Worm (Caenorhabditis elegans) whole organism, L3 larva: ENCODE data around the gene nog-1.

Experiments used
- R02D3.7 ChIP-seq: fragments of 150-350 bp; optimal IDR thresholded peaks from 2 replicates; lab custom pipeline; 2014; ENCODE audit warnings: missing biosample characterization, missing genetic modification characterization
- aly-2 ChIP-seq: fragments of 150-350 bp; optimal IDR thresholded peaks from 2 replicates; lab custom pipeline; 2014; ENCODE audit warnings: missing biosample characterization, missing genetic modification characterization
- ama-1 ChIP-seq: fragments of 150-350 bp; optimal IDR thresholded peaks from 2 replicates; lab custom pipeline; 2018
- ceh-28 ChIP-seq: fragments of 150-350 bp; optimal IDR thresholded peaks from 2 replicates; lab custom pipeline; 2014; ENCODE audit warnings: missing biosample characterization, missing genetic modification reagents, missing genetic modification characterization
- ceh-82 ChIP-seq: fragments of 150-350 bp; optimal IDR thresholded peaks from 2 replicates; lab custom pipeline; 2014; ENCODE audit warnings: missing biosample characterization, missing genetic modification characterization
- ceh-9 ChIP-seq: sonication (generic microtip); optimal IDR thresholded peaks from 2 replicates; lab custom pipeline; 2018; ENCODE audit warnings: missing biosample characterization, missing genetic modification characterization
- egl-27 ChIP-seq: sonication (generic microtip); optimal IDR thresholded peaks from 4 replicates; lab custom pipeline; 2017; ENCODE audit warnings: missing biosample characterization, missing genetic modification reagents, missing genetic modification characterization
- elt-1 ChIP-seq: fragments of 150-350 bp; optimal IDR thresholded peaks from 2 replicates; lab custom pipeline; 2014; ENCODE audit warnings: missing biosample characterization, missing genetic modification characterization
- elt-2 ChIP-seq: sonication (generic microtip); optimal IDR thresholded peaks from 2 replicates; lab custom pipeline; 2016; ENCODE audit warnings: missing genetic modification reagents, mild to moderate bottlenecking, missing genetic modification characterization, missing compliant biosample characterization
- elt-3 ChIP-seq, 3 experiments: fragments of 150-350 bp in 1 of 3; sonication (generic microtip) in 2 of 3; optimal IDR thresholded peaks; 2 replicates in 2 of 3; 4 replicates in 1 of 3; lab custom pipeline; 2014 to 2017; ENCODE audit warnings: missing biosample characterization in 3 of 3, missing genetic modification characterization in 3 of 3
- eor-1 ChIP-seq, 2 experiments: fragments of 150-350 bp; optimal IDR thresholded peaks; 2 replicates each; lab custom pipeline; 2014 to 2018; ENCODE audit warnings: missing biosample characterization in 2 of 2, missing genetic modification characterization in 2 of 2
- fkh-10 ChIP-seq: sonication (generic microtip); optimal IDR thresholded peaks from 2 replicates; lab custom pipeline; 2017; ENCODE audit warnings: missing biosample characterization, missing genetic modification reagents, missing genetic modification characterization
- fkh-2 ChIP-seq: fragments of 150-350 bp; optimal IDR thresholded peaks from 2 replicates; lab custom pipeline; 2014; ENCODE audit warnings: missing biosample characterization, missing genetic modification reagents, missing genetic modification characterization
- hmg-11 ChIP-seq: sonication (generic microtip); optimal IDR thresholded peaks from 2 replicates; lab custom pipeline; 2016; ENCODE audit warnings: missing genetic modification characterization, missing compliant biosample characterization
- jun-1 ChIP-seq: fragments of 150-350 bp; optimal IDR thresholded peaks from 2 replicates; lab custom pipeline; 2014; ENCODE audit warnings: missing biosample characterization, missing genetic modification reagents, missing genetic modification characterization
- lin-15B ChIP-seq: fragments of 150-350 bp; optimal IDR thresholded peaks from 2 replicates; lab custom pipeline; 2014; ENCODE audit warnings: missing biosample characterization, missing genetic modification characterization
- lin-39 ChIP-seq: fragments of 150-350 bp; optimal IDR thresholded peaks from 2 replicates; lab custom pipeline; 2018; ENCODE audit warnings: missing biosample characterization, missing genetic modification reagents, missing genetic modification characterization
- lsy-12 ChIP-seq: sonication (generic microtip); optimal IDR thresholded peaks from 2 replicates; lab custom pipeline; 2016; ENCODE audit warnings: mild to moderate bottlenecking, missing genetic modification characterization, missing compliant biosample characterization
- mdl-1 ChIP-seq: fragments of 150-350 bp; optimal IDR thresholded peaks from 2 replicates; lab custom pipeline; 2014; ENCODE audit warnings: missing biosample characterization, missing genetic modification characterization
- mml-1 ChIP-seq: fragments of 150-350 bp; sonication (generic microtip); optimal IDR thresholded peaks from 3 replicates; lab custom pipeline; 2014; ENCODE audit warnings: missing biosample characterization, missing genetic modification characterization
- nhr-11 ChIP-seq: fragments of 150-350 bp; optimal IDR thresholded peaks from 2 replicates; lab custom pipeline; 2014; ENCODE audit warnings: missing biosample characterization, missing genetic modification characterization
- nhr-12 ChIP-seq: fragments of 150-350 bp; optimal IDR thresholded peaks from 2 replicates; lab custom pipeline; 2014; ENCODE audit warnings: missing biosample characterization, missing genetic modification characterization
- nhr-23 ChIP-seq: fragments of 150-350 bp; optimal IDR thresholded peaks from 2 replicates; lab custom pipeline; 2014; ENCODE audit warnings: missing biosample characterization, missing genetic modification reagents, missing genetic modification characterization
- nhr-237 ChIP-seq: fragments of 150-350 bp; optimal IDR thresholded peaks from 2 replicates; lab custom pipeline; 2014; ENCODE audit warnings: missing biosample characterization, missing genetic modification characterization
- nhr-25 ChIP-seq: sonication (generic microtip); optimal IDR thresholded peaks from 2 replicates; lab custom pipeline; 2017; ENCODE audit warnings: missing biosample characterization, missing genetic modification characterization
- nhr-28 ChIP-seq: fragments of 150-350 bp; optimal IDR thresholded peaks from 2 replicates; lab custom pipeline; 2014; ENCODE audit warnings: missing biosample characterization, missing genetic modification characterization
- nhr-43 ChIP-seq: sonication (generic microtip); optimal IDR thresholded peaks from 2 replicates; lab custom pipeline; 2016; ENCODE audit warnings: mild to moderate bottlenecking, missing genetic modification characterization, missing compliant biosample characterization; ENCODE audit not compliant: poor library complexity, severe bottlenecking
- nhr-67 ChIP-seq: fragments of 150-350 bp; optimal IDR thresholded peaks from 2 replicates; lab custom pipeline; 2014; ENCODE audit warnings: missing biosample characterization, missing genetic modification characterization
- nhr-77 ChIP-seq: fragments of 150-350 bp; optimal IDR thresholded peaks from 2 replicates; lab custom pipeline; 2014; ENCODE audit warnings: missing biosample characterization, missing genetic modification characterization
- pha-4 ChIP-seq: fragments of 150-350 bp; optimal IDR thresholded peaks from 2 replicates; lab custom pipeline; 2014; ENCODE audit warnings: missing biosample characterization, missing genetic modification reagents, missing genetic modification characterization
- pqm-1 ChIP-seq: fragments of 150-350 bp; optimal IDR thresholded peaks from 2 replicates; lab custom pipeline; 2017; ENCODE audit warnings: missing biosample characterization, missing genetic modification characterization, inconsistent platforms
- sea-2 ChIP-seq: fragments of 150-350 bp; sonication (generic microtip); optimal IDR thresholded peaks from 4 replicates; lab custom pipeline; 2014; ENCODE audit warnings: missing biosample characterization, missing genetic modification reagents, missing genetic modification characterization
- skn-1 ChIP-seq: fragments of 150-350 bp; optimal IDR thresholded peaks from 2 replicates; lab custom pipeline; 2014; ENCODE audit warnings: missing biosample characterization, missing genetic modification characterization
- snpc-4 ChIP-seq: fragments of 150-350 bp; optimal IDR thresholded peaks from 2 replicates; lab custom pipeline; 2014; ENCODE audit warnings: missing biosample characterization, missing genetic modification characterization
- tbx-2 ChIP-seq: sonication (generic microtip); optimal IDR thresholded peaks from 2 replicates; lab custom pipeline; 2016; ENCODE audit warnings: mild to moderate bottlenecking, missing genetic modification characterization, missing compliant biosample characterization
- unc-39 ChIP-seq: sonication (generic microtip); optimal IDR thresholded peaks from 4 replicates; lab custom pipeline; 2017; ENCODE audit warnings: missing biosample characterization, missing genetic modification characterization
- unc-62 ChIP-seq: fragments of 150-350 bp; sonication (generic microtip); optimal IDR thresholded peaks from 4 replicates; lab custom pipeline; 2014; ENCODE audit warnings: missing biosample characterization, missing genetic modification reagents, missing genetic modification characterization
- zag-1 ChIP-seq: fragments of 150-350 bp; optimal IDR thresholded peaks from 2 replicates; lab custom pipeline; 2014; ENCODE audit warnings: missing biosample characterization, missing genetic modification characterization
- ztf-11 ChIP-seq: fragments of 150-350 bp; optimal IDR thresholded peaks from 2 replicates; lab custom pipeline; 2014; ENCODE audit warnings: missing biosample characterization, missing genetic modification characterization
- ztf-4 ChIP-seq: fragments of 150-350 bp; optimal IDR thresholded peaks from 2 replicates; lab custom pipeline; 2014; ENCODE audit warnings: missing biosample characterization, missing genetic modification characterization

nog-1 gene

ce11 chrIV:385150-385937 lies 8.3 kb upstream of the nog-1 start, which contains the start of gene rps-24 (continued):
- TF ChIP-seq R02D3.7: peak; percentile 98
- TF ChIP-seq egl-27: peak; percentile 32
- peak; percentile 94 for TF ChIP-seq pha-4

- TF ChIP-seq fkh-10 (GFP tag; lab: Kevin White, UChicago) (no peak), nhr-12 (no peak), fkh-2 (tag; lab: Kevin White, UChicago) (no peak), mdl-1 (tag; lab: Kevin White, UChicago) (no peak)
- TF ChIP-seq, all 47 proteins: peak for 0
Observed at ce11 chrIV:386576-386975, 7.1 kb upstream of the nog-1 start, which contains the start of gene T07A9.14. T07A9.14 (plus strand) TSS chrIV:386699.

ce11 chrIV:387283-388048 lies 6.2 kb upstream of the nog-1 start:
- TF ChIP-seq ceh-28 (tag; lab: Kevin White, UChicago) (no peak), egl-27 (no peak), ceh-9 (tag; lab: Kevin White, UChicago) (no peak)

ce11 chrIV:388073-388472 lies 5.6 kb upstream of the nog-1 start, which contains the start of gene ssna-1:
ssna-1 (plus strand) TSS chrIV:388084.
- no peak for TF ChIP-seq unc-62 (GFP tag; lab: Kevin White, UChicago)
- TF ChIP-seq sea-2 (GFP tag; lab: Kevin White, UChicago): no peak
- TF ChIP-seq ceh-9 (tag; lab: Kevin White, UChicago): no peak
- TF ChIP-seq nhr-25 (tag; lab: Kevin White, UChicago): no peak
- no peak for TF ChIP-seq ama-1
- no peak for TF ChIP-seq fkh-2 (tag; lab: Kevin White, UChicago)
- TF ChIP-seq lin-15B (tag; lab: Kevin White, UChicago): no peak
- no peak for TF ChIP-seq hmg-11 (tag; lab: Kevin White, UChicago)
- TF ChIP-seq nhr-23 (tag; lab: Kevin White, UChicago): no peak
- TF ChIP-seq R02D3.7: no peak
- TF ChIP-seq elt-2: no peak
- TF ChIP-seq nhr-43 (tag; lab: Kevin White, UChicago): no peak
- no peak for TF ChIP-seq tbx-2 (tag; lab: Kevin White, UChicago)
- TF ChIP-seq nhr-77 (tag; lab: Kevin White, UChicago): no peak
- no peak for TF ChIP-seq unc-39 (tag; lab: Kevin White, UChicago)
- TF ChIP-seq zag-1 (tag; lab: Kevin White, UChicago): no peak
- no peak for TF ChIP-seq nhr-11 (tag; lab: Kevin White, UChicago)
- no peak for TF ChIP-seq skn-1 (tag; lab: Kevin White, UChicago)
- TF ChIP-seq fkh-10 (GFP tag; lab: Kevin White, UChicago): no peak
- no peak for TF ChIP-seq jun-1 (tag; lab: Kevin White, UChicago)

ce11 chrIV:390279-390678 lies 3.4 kb upstream of the nog-1 start, which contains the start of the genes ears-2 and uncp-18:
ears-2 (minus strand) TSS chrIV:390468.
uncp-18 (plus strand) TSS chrIV:390560.
- TF ChIP-seq elt-3 (tag; optimal IDR thresholded peaks at IDR 0.05; lab: Kevin White, UChicago) (no peak), unc-39 (tag; lab: Kevin White, UChicago) (no peak), snpc-4 (tag; lab: Kevin White, UChicago) (peak; percentile 77), eor-1 (tag; optimal IDR thresholded peaks at IDR 0.05; lab: Kevin White, UChicago) (no peak), ztf-11 (tag; lab: Kevin White, UChicago) (no peak), aly-2 (tag; lab: Kevin White, UChicago) (no peak), nhr-28 (tag; lab: Kevin White, UChicago) (no peak), ztf-4 (no peak), zag-1 (tag; lab: Kevin White, UChicago) (peak; percentile 48), nhr-67 (tag; lab: Kevin White, UChicago) (peak; percentile 42), ama-1 (peak; percentile 27), nhr-25 (tag; lab: Kevin White, UChicago) (peak; percentile 72), hmg-11 (tag; lab: Kevin White, UChicago) (peak; percentile 96), ceh-82 (tag; lab: Kevin White, UChicago) (peak; percentile 88), R02D3.7 (peak; percentile 91), mml-1 (no peak), pha-4 (peak; percentile 89), ceh-28 (tag; lab: Kevin White, UChicago) (peak; percentile 86), elt-2 (peak; percentile 73), fkh-10 (GFP tag; lab: Kevin White, UChicago) (peak; percentile 50), pqm-1 (tag; lab: Kevin White, UChicago) (peak; percentile 4), nhr-77 (tag; lab: Kevin White, UChicago) (peak; percentile 48), lin-39 (tag; lab: Kevin White, UChicago) (peak; percentile 88), unc-62 (GFP tag; lab: Kevin White, UChicago) (no peak), nhr-43 (tag; lab: Kevin White, UChicago) (peak; percentile 97), nhr-237 (tag; lab: Kevin White, UChicago) (no peak), lsy-12 (tag; lab: Kevin White, UChicago) (peak; percentile 86), tbx-2 (tag; lab: Kevin White, UChicago) (peak; percentile 83), elt-1 (tag; lab: Kevin White, UChicago) (peak; percentile 34), nhr-11 (tag; lab: Kevin White, UChicago) (no peak), jun-1 (tag; lab: Kevin White, UChicago) (peak; percentile 70), skn-1 (tag; lab: Kevin White, UChicago) (peak; percentile 77)
